Fruit fly (Drosophila melanogaster) whole organism, wandering third instar larva: ENCODE data around the gene slp2.

Source experiments
- Dfd ChIP-seq: fragments of >200 bp; optimal IDR thresholded peaks from 2 replicates; lab custom pipeline; 2017; ENCODE audit warnings: missing biosample characterization, missing genetic modification characterization
- Jra ChIP-seq: sonication (Bioruptor generic); optimal IDR thresholded peaks from 2 replicates; lab custom pipeline; 2016; ENCODE audit warnings: missing biosample characterization, missing genetic modification characterization
- sv ChIP-seq: fragments of 200-800 bp; sonication (Bioruptor generic); optimal IDR thresholded peaks from 3 replicates; lab custom pipeline; 2016; ENCODE audit warnings: missing biosample characterization, missing genetic modification characterization
- tai ChIP-seq: sonication (Bioruptor generic); optimal IDR thresholded peaks from 2 replicates; lab custom pipeline; 2016; ENCODE audit warnings: missing biosample characterization, missing genetic modification characterization
- usp ChIP-seq: fragments of >200 bp; optimal IDR thresholded peaks from 2 replicates; lab custom pipeline; 2017; ENCODE audit warnings: missing biosample characterization, missing genetic modification characterization
- woc ChIP-seq: sonication (Bioruptor generic); optimal IDR thresholded peaks from 2 replicates; lab custom pipeline; 2016; ENCODE audit warnings: missing biosample characterization, mild to moderate bottlenecking, missing genetic modification characterization

DNA sequence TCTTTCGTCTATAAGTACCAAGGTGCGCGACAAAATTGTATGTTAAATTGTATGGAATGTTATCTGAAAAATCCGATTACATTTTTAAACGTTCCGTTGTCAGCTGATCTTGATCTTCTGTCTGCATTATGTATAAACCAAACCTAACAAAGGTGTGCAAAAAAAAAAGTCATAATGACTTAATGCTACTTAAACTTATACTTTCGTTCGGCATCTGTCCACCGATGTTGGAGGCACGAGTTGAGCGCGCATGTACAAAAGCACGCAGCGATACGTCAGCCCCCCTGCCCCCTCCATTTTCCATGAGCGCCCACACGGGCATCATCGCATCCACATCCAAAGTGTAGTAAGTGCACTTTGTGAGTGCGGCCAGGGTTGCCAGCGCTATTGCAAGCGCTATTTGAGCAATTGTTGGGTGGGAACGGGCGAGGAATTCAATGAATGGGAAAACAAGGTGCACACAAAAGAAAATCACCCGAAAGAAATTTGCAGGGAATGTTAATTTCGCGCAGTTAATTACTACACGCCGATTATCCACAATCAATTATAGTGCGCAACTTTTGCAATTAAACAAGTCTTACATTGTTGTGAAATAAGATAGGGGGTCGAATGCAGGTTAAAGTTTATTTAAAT, 31.9 kb upstream of the slp2 start:
- TF ChIP-seq tai (GFP tag; lab: Kevin White, UChicago) (peak; percentile 33), woc (GFP tag; lab: Kevin White, UChicago) (peak; percentile 44), usp (GFP tag; lab: Kevin White, UChicago) (no peak), Dfd (GFP tag; lab: Kevin White, UChicago) (no peak), Jra (GFP tag; lab: Kevin White, UChicago) (no peak), sv (GFP tag; lab: Kevin White, UChicago) (peak; percentile 93)
